Worm (Caenorhabditis elegans) whole organism, L1 larva: Measurements from ENCODE around the gene spin-4.

Experiments
- C04F5.9 ChIP-seq: sonication (generic microtip); optimal IDR thresholded peaks from 2 replicates; lab custom pipeline; 2016; ENCODE audit warnings: missing genetic modification characterization, missing compliant biosample characterization
- C16A3.4 ChIP-seq: fragments of 150-350 bp; optimal IDR thresholded peaks from 2 replicates; lab custom pipeline; 2014; ENCODE audit warnings: missing biosample characterization, missing genetic modification characterization
- Y116A8C.19 ChIP-seq: sonication (generic microtip); optimal IDR thresholded peaks from 2 replicates; lab custom pipeline; 2016; ENCODE audit warnings: missing compliant biosample characterization, missing genetic modification characterization, borderline replicate concordance
- aly-2 ChIP-seq: fragments of 150-350 bp; optimal IDR thresholded peaks from 2 replicates; lab custom pipeline; 2014; ENCODE audit warnings: missing biosample characterization, missing genetic modification characterization
- ama-1 ChIP-seq: fragments of 150-350 bp; optimal IDR thresholded peaks from 2 replicates; lab custom pipeline; 2014
- blmp-1 ChIP-seq: fragments of 150-350 bp; optimal IDR thresholded peaks from 2 replicates; lab custom pipeline; 2014; ENCODE audit warnings: missing biosample characterization, missing genetic modification characterization
- ceh-63 ChIP-seq: fragments of 200-800 bp; sonication (Bioruptor generic); optimal IDR thresholded peaks from 2 replicates; lab custom pipeline; 2018; ENCODE audit warnings: mild to moderate bottlenecking, missing genetic modification characterization, missing compliant biosample characterization
- ceh-8 ChIP-seq: fragments of 200-800 bp; sonication (Bioruptor generic); optimal IDR thresholded peaks from 2 replicates; lab custom pipeline; 2018; ENCODE audit warnings: mild to moderate bottlenecking, missing genetic modification characterization, moderate library complexity, missing compliant biosample characterization
- ceh-82 ChIP-seq, 3 experiments: fragments of 150-350 bp in 1 of 3; sonication (generic microtip) in 2 of 3; optimal IDR thresholded peaks; 2 replicates each; lab custom pipeline; 2014 to 2017; ENCODE audit warnings: missing biosample characterization in 3 of 3, missing genetic modification characterization in 3 of 3
- ces-1 ChIP-seq: fragments of 150-350 bp; optimal IDR thresholded peaks from 2 replicates; lab custom pipeline; 2014; ENCODE audit warnings: missing biosample characterization, missing genetic modification reagents, missing genetic modification characterization
- dpl-1 ChIP-seq, 3 experiments: fragments of 150-350 bp in 2 of 3; sonication (generic microtip) in 1 of 3; optimal IDR thresholded peaks; 2 replicates each; lab custom pipeline; 2014 to 2017; ENCODE audit warnings: missing biosample characterization in 3 of 3, missing genetic modification characterization in 3 of 3, missing genetic modification reagents in 3 of 3
- efl-1 ChIP-seq, 4 experiments: fragments of 150-350 bp; optimal IDR thresholded peaks in 3 of 4; peaks in 1 of 4; 1 replicate in 1 of 4; 2 replicates in 3 of 4; lab custom pipeline; 2014; ENCODE audit warnings: missing biosample characterization in 2 of 4, missing genetic modification characterization in 2 of 4, missing genetic modification reagents in 2 of 4
- fkh-10 ChIP-seq: sonication (generic microtip); optimal IDR thresholded peaks from 2 replicates; lab custom pipeline; 2017; ENCODE audit warnings: missing biosample characterization, missing genetic modification reagents, missing genetic modification characterization
- fkh-4 ChIP-seq: sonication (generic microtip); optimal IDR thresholded peaks from 2 replicates; lab custom pipeline; 2016; ENCODE audit warnings: missing compliant biosample characterization, missing genetic modification characterization, borderline replicate concordance
- fkh-8 ChIP-seq: sonication (generic microtip); optimal IDR thresholded peaks from 2 replicates; lab custom pipeline; 2016; ENCODE audit warnings: mild to moderate bottlenecking, missing genetic modification characterization, missing compliant biosample characterization
- fos-1 ChIP-seq: fragments of 150-350 bp; optimal IDR thresholded peaks from 2 replicates; lab custom pipeline; 2014; ENCODE audit warnings: missing biosample characterization, missing genetic modification characterization
- hlh-17 ChIP-seq: fragments of 200-800 bp; sonication (Bioruptor generic); optimal IDR thresholded peaks from 2 replicates; lab custom pipeline; 2018; ENCODE audit warnings: missing genetic modification characterization, mild to moderate bottlenecking, missing compliant biosample characterization, moderate library complexity, borderline replicate concordance
- isw-1 ChIP-seq: fragments of 200-800 bp; sonication (Bioruptor generic); IDR thresholded peaks from 2 replicates; pipeline ENCODE4 v1.3.6; 2022; ENCODE audit warnings: missing genetic modification characterization, missing compliant biosample characterization
- lin-14 ChIP-seq: fragments of 200-800 bp; sonication (Bioruptor generic); optimal IDR thresholded peaks from 2 replicates; lab custom pipeline; 2018; ENCODE audit warnings: mild to moderate bottlenecking, missing genetic modification characterization, moderate library complexity, missing compliant biosample characterization
- lir-3 ChIP-seq: sonication (generic microtip); optimal IDR thresholded peaks from 2 replicates; lab custom pipeline; 2016; ENCODE audit warnings: mild to moderate bottlenecking, missing genetic modification characterization, moderate library complexity, missing compliant biosample characterization; ENCODE audit not compliant: poor library complexity
- lsy-2 ChIP-seq, 2 experiments: fragments of 150-350 bp; optimal IDR thresholded peaks; 2 replicates each; lab custom pipeline; 2014; ENCODE audit warnings: missing biosample characterization in 2 of 2, missing genetic modification characterization in 2 of 2
- mdl-1 ChIP-seq, 2 experiments: fragments of 150-350 bp; optimal IDR thresholded peaks; 2 replicates each; lab custom pipeline; 2014 to 2017; ENCODE audit warnings: missing biosample characterization in 2 of 2, missing genetic modification characterization in 2 of 2, inconsistent platforms in 1 of 2
- mef-2 ChIP-seq: fragments of 150-350 bp; optimal IDR thresholded peaks from 2 replicates; lab custom pipeline; 2014; ENCODE audit warnings: missing biosample characterization, missing genetic modification characterization
- mep-1 ChIP-seq: fragments of 150-350 bp; optimal IDR thresholded peaks from 2 replicates; lab custom pipeline; 2014; ENCODE audit warnings: missing biosample characterization, missing genetic modification characterization
- nhr-20 ChIP-seq: sonication (generic microtip); optimal IDR thresholded peaks from 2 replicates; lab custom pipeline; 2016; ENCODE audit warnings: mild to moderate bottlenecking, missing genetic modification characterization, missing compliant biosample characterization
- nhr-28 ChIP-seq: fragments of 150-350 bp; optimal IDR thresholded peaks from 2 replicates; lab custom pipeline; 2014; ENCODE audit warnings: missing biosample characterization, missing genetic modification characterization
- nhr-71 ChIP-seq: sonication (generic microtip); optimal IDR thresholded peaks from 2 replicates; lab custom pipeline; 2016; ENCODE audit warnings: mild to moderate bottlenecking, missing genetic modification characterization, moderate library complexity, missing compliant biosample characterization
- nhr-84 ChIP-seq: sonication (generic microtip); optimal IDR thresholded peaks from 2 replicates; lab custom pipeline; 2017; ENCODE audit warnings: missing biosample characterization, missing genetic modification characterization
- nhr-85 ChIP-seq: sonication (generic microtip); peaks from one replicate; lab custom pipeline; 2016; ENCODE audit warnings: missing genetic modification characterization, inconsistent platforms, missing compliant biosample characterization
- nhr-90 ChIP-seq: sonication (generic microtip); optimal IDR thresholded peaks from 2 replicates; lab custom pipeline; 2016; ENCODE audit warnings: mild to moderate bottlenecking, missing genetic modification characterization, missing compliant biosample characterization; ENCODE audit not compliant: poor library complexity
- pag-3 ChIP-seq: sonication (generic microtip); optimal IDR thresholded peaks from 2 replicates; lab custom pipeline; 2017; ENCODE audit warnings: missing genetic modification characterization, mild to moderate bottlenecking, missing compliant biosample characterization, antibody characterized with exemption, borderline replicate concordance; ENCODE audit not compliant: insufficient read depth
- pax-3 ChIP-seq: fragments of 200-800 bp; sonication (Bioruptor generic); optimal IDR thresholded peaks from 2 replicates; lab custom pipeline; 2018; ENCODE audit warnings: mild to moderate bottlenecking, missing genetic modification characterization, moderate library complexity, missing compliant biosample characterization
- rnt-1 ChIP-seq: sonication (generic microtip); optimal IDR thresholded peaks from 2 replicates; lab custom pipeline; 2016; ENCODE audit warnings: mild to moderate bottlenecking, missing genetic modification characterization, moderate library complexity, missing compliant biosample characterization
- snpc-4 ChIP-seq: fragments of 150-350 bp; optimal IDR thresholded peaks from 2 replicates; lab custom pipeline; 2014; ENCODE audit warnings: missing biosample characterization, missing genetic modification characterization
- sptf-1 ChIP-seq: fragments of 150-350 bp; optimal IDR thresholded peaks from 2 replicates; lab custom pipeline; 2014; ENCODE audit warnings: missing biosample characterization, missing genetic modification characterization
- swsn-7 ChIP-seq: sonication (generic microtip); optimal IDR thresholded peaks from 2 replicates; lab custom pipeline; 2016; ENCODE audit warnings: missing genetic modification characterization, missing compliant biosample characterization
- unc-130 ChIP-seq: fragments of 150-350 bp; optimal IDR thresholded peaks from 2 replicates; lab custom pipeline; 2017; ENCODE audit warnings: missing biosample characterization, missing genetic modification characterization, inconsistent platforms
- unc-62 ChIP-seq: fragments of 150-350 bp; optimal IDR thresholded peaks from 2 replicates; lab custom pipeline; 2014; ENCODE audit warnings: missing biosample characterization, missing genetic modification reagents, missing genetic modification characterization
- unc-98 ChIP-seq: fragments of 200-800 bp; sonication (Bioruptor generic); IDR thresholded peaks from 2 replicates; pipeline ENCODE4 v1.3.6; 2022; ENCODE audit warnings: missing genetic modification characterization, missing compliant biosample characterization
- vab-15 ChIP-seq: sonication (generic microtip); optimal IDR thresholded peaks from 2 replicates; lab custom pipeline; 2017; ENCODE audit warnings: missing genotype, mild to moderate bottlenecking, missing genetic modification characterization, missing compliant biosample characterization
- zag-1 ChIP-seq: fragments of 150-350 bp; optimal IDR thresholded peaks from 2 replicates; lab custom pipeline; 2014; ENCODE audit warnings: missing biosample characterization, missing genetic modification characterization
- zip-4 ChIP-seq: fragments of 200-800 bp; sonication (Bioruptor generic); optimal IDR thresholded peaks from 2 replicates; lab custom pipeline; 2018; ENCODE audit warnings: mild to moderate bottlenecking, missing genetic modification characterization, moderate library complexity, missing compliant biosample characterization
- ztf-11 ChIP-seq, 2 experiments: sonication (generic microtip); optimal IDR thresholded peaks; 2 replicates each; lab custom pipeline; 2016 to 2017; ENCODE audit warnings: missing genetic modification characterization in 2 of 2, missing biosample characterization in 1 of 2, missing compliant biosample characterization in 1 of 2
- ztf-4 ChIP-seq: fragments of 150-350 bp; optimal IDR thresholded peaks from 2 replicates; lab custom pipeline; 2014; ENCODE audit warnings: missing biosample characterization, missing genetic modification characterization

Gene spin-4

DNA sequence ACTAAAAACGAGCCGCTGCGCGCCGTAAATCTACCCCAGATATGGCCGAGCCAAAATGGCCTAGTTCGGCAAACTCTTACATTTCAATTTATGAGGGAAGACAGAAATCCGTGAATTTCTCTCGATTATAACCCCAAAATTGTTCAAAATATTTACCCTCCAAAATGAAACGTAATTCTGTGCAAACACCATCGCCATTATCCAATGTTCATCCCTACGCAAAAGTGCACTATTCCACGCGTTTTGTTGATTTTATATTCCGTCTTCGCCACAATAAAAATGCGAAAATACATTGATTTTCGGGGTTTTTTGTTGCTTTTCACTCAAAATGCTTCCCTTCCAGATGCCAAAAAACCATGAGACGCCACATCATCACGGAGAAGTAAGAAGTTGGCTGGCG lies 23.1 kb downstream of the spin-4 start, which contains the start of gene hut-1 (continued):
- no peak for TF ChIP-seq ceh-63
- no peak for TF ChIP-seq lir-3 (tag; lab: Kevin White, UChicago)
- no peak for TF ChIP-seq ztf-11 (tag; optimal IDR thresholded peaks at IDR 0.05; lab: Kevin White, UChicago)
- TF ChIP-seq C04F5.9 (tag; lab: Kevin White, UChicago): no peak
- peak; percentile 74 for TF ChIP-seq unc-130 (tag; lab: Kevin White, UChicago)
- TF ChIP-seq lin-14 (GFP tag; lab: Kevin White, UChicago): no peak
- TF ChIP-seq mdl-1 (tag; optimal IDR thresholded peaks at IDR 0.05; lab: Kevin White, UChicago): peak in 1 of 2 experiments; percentile 34
- TF ChIP-seq nhr-20: peak; percentile 41
- peak; percentile 1 to 60 (median 37) for TF ChIP-seq ceh-82 (tag; optimal IDR thresholded peaks at IDR 0.05; lab: Kevin White, UChicago)
- peak; percentile 35 for TF ChIP-seq blmp-1 (tag; lab: Kevin White, UChicago)
- no peak for TF ChIP-seq ceh-8
- no peak for TF ChIP-seq unc-62
- peak; percentile 29 for TF ChIP-seq mep-1
- peak; percentile 54 for TF ChIP-seq rnt-1
- peak; percentile 14 for TF ChIP-seq aly-2 (tag; lab: Kevin White, UChicago)
- no peak for TF ChIP-seq Y116A8C.19 (tag; lab: Kevin White, UChicago)
- TF ChIP-seq nhr-84: no peak
- TF ChIP-seq C16A3.4 (tag; lab: Kevin White, UChicago): peak; percentile 72
- no peak for TF ChIP-seq pag-3 (tag; lab: Kevin White, UChicago)
- no peak for TF ChIP-seq pax-3 (tag; lab: Kevin White, UChicago)
- TF ChIP-seq nhr-28 (tag; lab: Kevin White, UChicago): no peak
- peak; percentile 79 to 89 (median 87) for TF ChIP-seq dpl-1 (GFP tag; optimal IDR thresholded peaks at IDR 0.05; lab: Kevin White, UChicago)
- TF ChIP-seq fkh-4: no peak
- TF ChIP-seq zag-1: no peak
- no peak for TF ChIP-seq ces-1 (GFP tag; lab: Kevin White, UChicago)
- TF ChIP-seq isw-1 (GFP tag; lab: Robert Waterston, UW): no peak
- TF ChIP-seq fkh-10 (GFP tag; lab: Kevin White, UChicago): no peak
- no peak for TF ChIP-seq ztf-4 (tag; lab: Kevin White, UChicago)
- peak; percentile 0 for TF ChIP-seq ama-1 (lab: Kevin White, UChicago)
- TF ChIP-seq fos-1: no peak
- TF ChIP-seq sptf-1 (tag; lab: Kevin White, UChicago): no peak
- no peak for TF ChIP-seq nhr-90
- peak; percentile 64 for TF ChIP-seq nhr-71 (tag; lab: Kevin White, UChicago)
- no peak for TF ChIP-seq mef-2 (tag; lab: Kevin White, UChicago)
- TF ChIP-seq efl-1 (optimal IDR thresholded peaks at IDR 0.05; lab: Kevin White, UChicago): peak; percentile 60 to 85
- TF ChIP-seq efl-1 (GFP tag; optimal IDR thresholded peaks at IDR 0.05 in 1 of 2; lab: Kevin White, UChicago): peak; percentile 88 to 98
- no peak for TF ChIP-seq fkh-8 (tag; lab: Kevin White, UChicago)
- no peak for TF ChIP-seq hlh-17
- TF ChIP-seq lsy-2 (tag; optimal IDR thresholded peaks at IDR 0.05; lab: Kevin White, UChicago): peak; percentile 64 to 80
- no peak for TF ChIP-seq vab-15 (tag; lab: Kevin White, UChicago)
- TF ChIP-seq snpc-4 (tag; lab: Kevin White, UChicago): no peak
- no peak for TF ChIP-seq unc-98

- no peak for TF ChIP-seq swsn-7 (tag; lab: Kevin White, UChicago)
- TF ChIP-seq nhr-85 (tag; lab: Kevin White, UChicago): peak; percentile 59
- no peak for TF ChIP-seq zip-4
- TF ChIP-seq fkh-8 (tag; lab: Kevin White, UChicago): no peak
- TF ChIP-seq pax-3 (tag; lab: Kevin White, UChicago): no peak
- TF ChIP-seq ztf-4 (tag; lab: Kevin White, UChicago): no peak
- TF ChIP-seq zag-1: no peak
- TF ChIP-seq nhr-71 (tag; lab: Kevin White, UChicago): no peak
Observed at ce11 chrIII:12711682-12712081, 23.6 kb downstream of the spin-4 start.
